Worm (Caenorhabditis elegans): ENCODE data around the gene nhr-262.

DNA sequence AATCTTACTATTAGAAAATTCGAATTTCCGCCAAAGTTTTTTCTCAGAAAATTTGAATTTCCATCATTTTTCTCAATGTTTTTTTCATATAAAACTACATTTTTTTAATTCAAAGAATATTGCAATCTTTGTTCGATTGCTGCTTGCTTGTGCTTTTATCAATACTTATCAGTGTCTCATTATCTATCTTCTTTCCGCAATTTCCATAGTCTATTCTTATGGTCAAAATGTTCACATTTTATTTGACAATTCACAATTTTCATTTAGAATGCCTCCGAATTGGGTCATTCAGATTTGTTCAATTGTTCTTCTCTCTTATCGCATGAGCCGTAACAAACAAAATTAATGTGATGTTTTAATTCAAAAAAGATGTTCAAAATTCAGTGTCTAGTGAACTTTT lies 6.6 kb downstream of the nhr-262 start:
- no peak for TF ChIP-seq B0310.2 (tag; optimal IDR thresholded peaks at IDR 0.05)
- TF ChIP-seq flt-1 (GFP tag; IDR thresholded peaks at IDR 0.05), result no peak
- TF ChIP-seq tbx-37 (GFP tag; conservative IDR thresholded peaks at IDR 0.05), result no peak
- no peak for TF ChIP-seq sea-1 (GFP tag; conservative IDR thresholded peaks at IDR 0.05)
- no peak for TF ChIP-seq hmg-4 (GFP tag; optimal IDR thresholded peaks at IDR 0.05)
- TF ChIP-seq ceh-13 (GFP tag; optimal IDR thresholded peaks at IDR 0.05), result no peak
- no peak for TF ChIP-seq tbx-11 (GFP tag; IDR thresholded peaks at IDR 0.05)
- TF ChIP-seq aly-1 (tag; optimal IDR thresholded peaks at IDR 0.05), result no peak

Measured in whole organism, early embryonic.